Fruit fly (Drosophila melanogaster) whole organism, embryonic: ENCODE measurements around the gene CG15741.

Source experiments
- CG10209 ChIP-seq: fragments of 200-800 bp; sonication (Bioruptor generic); optimal IDR thresholded peaks from 3 replicates; lab custom pipeline; 2017; ENCODE audit warnings: missing biosample characterization, mild to moderate bottlenecking, missing genetic modification characterization, missing genetic modification reagents
- CG10462 ChIP-seq: fragments of 200-800 bp; sonication (Bioruptor generic); optimal IDR thresholded peaks from 2 replicates; lab custom pipeline; 2016; ENCODE audit warnings: missing biosample characterization, missing genetic modification characterization
- CG12391 ChIP-seq: fragments of 200-800 bp; sonication (Bioruptor generic); optimal IDR thresholded peaks from 3 replicates; lab custom pipeline; 2018; ENCODE audit warnings: missing biosample characterization, mild to moderate bottlenecking, missing genetic modification characterization, moderate library complexity
- CG12744 ChIP-seq: fragments of 200-800 bp; sonication (Bioruptor generic); optimal IDR thresholded peaks from 2 replicates; lab custom pipeline; 2016; ENCODE audit warnings: missing biosample characterization, missing genetic modification characterization
- CG13287 ChIP-seq: fragments of 200-800 bp; sonication (Bioruptor generic); IDR thresholded peaks from 2 replicates; pipeline ENCODE4 v1.3.6; 2022; ENCODE audit warnings: missing biosample characterization, missing genetic modification characterization; ENCODE audit not compliant: partially characterized antibody
- CG14965 ChIP-seq: fragments of 200-800 bp; sonication (Bioruptor generic); optimal IDR thresholded peaks from 2 replicates; lab custom pipeline; 2016; ENCODE audit warnings: missing biosample characterization, missing genetic modification characterization, borderline replicate concordance
- CG1647 ChIP-seq: fragments of 200-800 bp; sonication (Bioruptor generic); optimal IDR thresholded peaks from 3 replicates; lab custom pipeline; 2016; ENCODE audit warnings: missing biosample characterization, missing genetic modification characterization
- CG16813 ChIP-seq: fragments of 200-800 bp; sonication (Bioruptor generic); IDR thresholded peaks from 3 replicates; pipeline ENCODE4 v1.3.6; 2022; ENCODE audit warnings: missing biosample characterization, missing genetic modification characterization; ENCODE audit not compliant: partially characterized antibody
- CG17802 ChIP-seq: fragments of 200-800 bp; sonication (Bioruptor generic); optimal IDR thresholded peaks from 2 replicates; lab custom pipeline; 2018; ENCODE audit warnings: missing biosample characterization, mild to moderate bottlenecking, missing genetic modification characterization, moderate library complexity
- CG30403 ChIP-seq: fragments of 200-800 bp; sonication (Bioruptor generic); optimal IDR thresholded peaks from 3 replicates; lab custom pipeline; 2016; ENCODE audit warnings: missing biosample characterization, missing genetic modification characterization
- CG43689 ChIP-seq: fragments of 200-800 bp; sonication (Bioruptor generic); IDR thresholded peaks from 2 replicates; pipeline ENCODE4 v1.3.6; 2022; ENCODE audit warnings: missing biosample characterization, missing genetic modification characterization
- CG7271 ChIP-seq: fragments of 200-800 bp; sonication (Bioruptor generic); optimal IDR thresholded peaks from 2 replicates; lab custom pipeline; 2018; ENCODE audit warnings: missing biosample characterization, mild to moderate bottlenecking, missing genetic modification characterization, moderate library complexity
- CG8290 ChIP-seq, 3 experiments: fragments of 200-800 bp; sonication (Bioruptor generic); optimal IDR thresholded peaks; 2 replicates each; lab custom pipeline; 2016 to 2019; ENCODE audit warnings: missing biosample characterization in 3 of 3, missing genetic modification characterization in 3 of 3, mild to moderate bottlenecking in 2 of 3, moderate library complexity in 1 of 3
- Dad ChIP-seq: fragments of 200-800 bp; sonication (Bioruptor generic); optimal IDR thresholded peaks from 3 replicates; lab custom pipeline; 2016; ENCODE audit warnings: missing biosample characterization, missing genetic modification characterization
- Dp ChIP-seq: fragments of 200-800 bp; sonication (Bioruptor generic); optimal IDR thresholded peaks from 2 replicates; lab custom pipeline; 2018; ENCODE audit warnings: missing biosample characterization, mild to moderate bottlenecking, missing genetic modification characterization, moderate library complexity
- Drgx ChIP-seq: fragments of 200-800 bp; sonication (Bioruptor generic); IDR thresholded peaks from 2 replicates; pipeline ENCODE4 v1.3.6; 2022; ENCODE audit warnings: missing biosample characterization, missing genetic modification characterization
- E2f2 ChIP-seq: fragments of 200-800 bp; sonication (Bioruptor generic); IDR thresholded peaks from 2 replicates; pipeline ENCODE4 v1.3.6; 2022; ENCODE audit warnings: missing biosample characterization, missing genetic modification characterization
- Fer2 ChIP-seq: fragments of 200-800 bp; sonication (Bioruptor generic); optimal IDR thresholded peaks from 2 replicates; lab custom pipeline; 2018; ENCODE audit warnings: missing biosample characterization, mild to moderate bottlenecking, missing genetic modification characterization, moderate library complexity
- H2.0 ChIP-seq: fragments of 200-800 bp; sonication (Bioruptor generic); IDR thresholded peaks from 2 replicates; pipeline ENCODE4 v1.3.6; 2022; ENCODE audit warnings: missing biosample characterization, missing genetic modification characterization
- HLH3B ChIP-seq: fragments of 200-800 bp; sonication (Bioruptor generic); IDR thresholded peaks from 2 replicates; pipeline ENCODE4 v1.3.6; 2022; ENCODE audit warnings: missing biosample characterization, missing genetic modification characterization
- HLHmδ ChIP-seq: fragments of 200-800 bp; sonication (Bioruptor generic); optimal IDR thresholded peaks from 2 replicates; lab custom pipeline; 2018; ENCODE audit warnings: missing biosample characterization, mild to moderate bottlenecking, missing genetic modification characterization, moderate library complexity
- MBD-R2 ChIP-seq: fragments of 200-800 bp; sonication (Bioruptor generic); IDR thresholded peaks from 2 replicates; pipeline ENCODE4 v1.3.6; 2022; ENCODE audit warnings: missing biosample characterization, missing genetic modification characterization
- Med ChIP-seq: fragments of 200-800 bp; sonication (Bioruptor generic); peaks from one replicate; lab custom pipeline; 2016; ENCODE audit warnings: missing biosample characterization, missing genetic modification characterization, mild to moderate bottlenecking, inconsistent platforms, moderate library complexity
- Neu2 ChIP-seq: fragments of 200-800 bp; sonication (Bioruptor generic); optimal IDR thresholded peaks from 3 replicates; lab custom pipeline; 2016; ENCODE audit warnings: missing biosample characterization, missing genetic modification characterization, borderline replicate concordance
- Ssrp ChIP-seq: fragments of 200-800 bp; sonication (Bioruptor generic); optimal IDR thresholded peaks from 2 replicates; lab custom pipeline; 2018; ENCODE audit warnings: missing biosample characterization, mild to moderate bottlenecking, missing genetic modification characterization, moderate library complexity
- bbx ChIP-seq: fragments of 200-800 bp; sonication (Bioruptor generic); IDR thresholded peaks from 2 replicates; pipeline ENCODE4 v1.3.6; 2022; ENCODE audit warnings: missing biosample characterization, missing genetic modification characterization; ENCODE audit not compliant: partially characterized antibody
- eve ChIP-seq, 2 experiments: fragments of >200 bp; optimal IDR thresholded peaks; 2 replicates each; lab custom pipeline; 2017; ENCODE audit warnings: missing biosample characterization in 2 of 2, missing genetic modification characterization in 2 of 2
- ewg ChIP-seq: fragments of 200-800 bp; sonication (Bioruptor generic); optimal IDR thresholded peaks from 3 replicates; lab custom pipeline; 2017; ENCODE audit warnings: mild to moderate bottlenecking, missing biosample characterization, missing genetic modification reagents, missing genetic modification characterization
- jing ChIP-seq: fragments of 200-800 bp; sonication (Bioruptor generic); optimal IDR thresholded peaks from 2 replicates; lab custom pipeline; 2018; ENCODE audit warnings: missing biosample characterization, mild to moderate bottlenecking, missing genetic modification characterization
- ken ChIP-seq: fragments of 200-800 bp; sonication (Bioruptor generic); IDR thresholded peaks from 3 replicates; pipeline ENCODE4 v1.3.6; 2022; ENCODE audit warnings: missing biosample characterization, missing genetic modification characterization
- lmd ChIP-seq: fragments of 200-800 bp; sonication (Bioruptor generic); IDR thresholded peaks from 2 replicates; pipeline ENCODE4 v1.3.6; 2022; ENCODE audit warnings: missing biosample characterization, missing genetic modification characterization
- luna ChIP-seq: fragments of 200-800 bp; sonication (Bioruptor generic); optimal IDR thresholded peaks from 2 replicates; lab custom pipeline; 2016; ENCODE audit warnings: missing biosample characterization, missing genetic modification characterization
- mirr ChIP-seq: fragments of 200-800 bp; sonication (Bioruptor generic); optimal IDR thresholded peaks from 3 replicates; lab custom pipeline; 2018; ENCODE audit warnings: missing biosample characterization, mild to moderate bottlenecking, missing genetic modification characterization
- mld ChIP-seq: fragments of 200-800 bp; sonication (Bioruptor generic); IDR thresholded peaks from 3 replicates; pipeline ENCODE4 v1.3.6; 2022; ENCODE audit warnings: missing biosample characterization, missing genetic modification characterization; ENCODE audit not compliant: partially characterized antibody
- nom ChIP-seq: fragments of 200-800 bp; sonication (Bioruptor generic); optimal IDR thresholded peaks from 2 replicates; lab custom pipeline; 2017; ENCODE audit warnings: missing biosample characterization, missing genetic modification characterization, mild to moderate bottlenecking, moderate library complexity, missing genetic modification reagents
- otp ChIP-seq: fragments of 200-800 bp; sonication (Bioruptor generic); IDR thresholded peaks from 3 replicates; pipeline ENCODE4, ENCODE4 v1.3.6; 2022; ENCODE audit warnings: missing biosample characterization, missing genetic modification characterization
- rib ChIP-seq: fragments of 200-800 bp; sonication (Bioruptor generic); IDR thresholded peaks from 2 replicates; pipeline ENCODE4 v1.3.6; 2022; ENCODE audit warnings: missing biosample characterization, missing genetic modification characterization
- sd ChIP-seq: fragments of 200-800 bp; sonication (Bioruptor generic); optimal IDR thresholded peaks from 3 replicates; lab custom pipeline; 2018; ENCODE audit warnings: missing biosample characterization, mild to moderate bottlenecking, missing genetic modification characterization, moderate library complexity
- shn ChIP-seq: fragments of 200-800 bp; sonication (Bioruptor generic); optimal IDR thresholded peaks from 3 replicates; lab custom pipeline; 2016; ENCODE audit warnings: missing biosample characterization, missing genetic modification characterization
- slp2 ChIP-seq: fragments of 200-800 bp; sonication (Bioruptor generic); optimal IDR thresholded peaks from 2 replicates; lab custom pipeline; 2016; ENCODE audit warnings: missing biosample characterization, missing genetic modification characterization
- sna ChIP-seq: fragments of 200-800 bp; sonication (Bioruptor generic); IDR thresholded peaks from 2 replicates; pipeline ENCODE4 v1.3.6; 2022; ENCODE audit warnings: missing biosample characterization, missing genetic modification characterization; ENCODE audit not compliant: partially characterized antibody
- trh ChIP-seq: fragments of 200-800 bp; sonication (Bioruptor generic); optimal IDR thresholded peaks from 2 replicates; lab custom pipeline; 2016; ENCODE audit warnings: missing biosample characterization, missing genetic modification characterization
- tx ChIP-seq: fragments of 200-800 bp; sonication (Bioruptor generic); optimal IDR thresholded peaks from 2 replicates; lab custom pipeline; 2016; ENCODE audit warnings: missing biosample characterization, missing genetic modification characterization
- unc-4 ChIP-seq: fragments of 200-800 bp; sonication (Bioruptor generic); IDR thresholded peaks from 2 replicates; pipeline ENCODE4 v1.3.6; 2022; ENCODE audit warnings: missing biosample characterization, missing genetic modification characterization; ENCODE audit not compliant: partially characterized antibody
- yki ChIP-seq: fragments of >200 bp; optimal IDR thresholded peaks from 3 replicates; lab custom pipeline; 2018

Gene CG15741

dm6 chrX:11857522-11858438 is 20.0 kb upstream of the CG15741 start (continued):
- TF ChIP-seq tx, result no peak
- TF ChIP-seq Dad (GFP tag; lab: Kevin White, UChicago), result peak; percentile 66
- no peak for TF ChIP-seq mld
- no peak for TF ChIP-seq CG12744 (GFP tag; lab: Kevin White, UChicago)
- TF ChIP-seq CG14965, result no peak
- peak; percentile 51 for TF ChIP-seq ewg
- TF ChIP-seq jing (GFP tag; lab: Kevin White, UChicago), result peak; percentile 58
- TF ChIP-seq yki (lab: Kevin White, UChicago), result no peak
- TF ChIP-seq CG16813 (GFP tag; lab: Robert Waterston, UW), result no peak
- TF ChIP-seq CG10209 (GFP tag; lab: Kevin White, UChicago), result peak; percentile 56
- TF ChIP-seq CG17802 (tag; lab: Kevin White, UChicago), result peak; percentile 40
- peak; percentile 74 for TF ChIP-seq Ssrp
- TF ChIP-seq unc-4, result no peak
- TF ChIP-seq Drgx (GFP tag; lab: Robert Waterston, UW), result peak; percentile 96
- no peak for TF ChIP-seq CG13287
- TF ChIP-seq CG43689 (GFP tag; lab: Robert Waterston, UW), result 0 out of 2 replicates have a peak, but pooled peaks have one; percentile 17
- no peak for TF ChIP-seq CG7271 (tag; lab: Kevin White, UChicago)
- TF ChIP-seq ken, result peak; percentile 68; the same call in 1 of the 3 replicates
- peak; percentile 6 for TF ChIP-seq shn
- no peak for TF ChIP-seq bbx (GFP tag; lab: Robert Waterston, UW)
- TF ChIP-seq HLH3B (GFP tag; lab: Robert Waterston, UW), result peak; percentile 61; the same call in 1 of the 2 replicates
- peak; percentile 86 for TF ChIP-seq nom
- TF ChIP-seq lmd (GFP tag; lab: Robert Waterston, UW), result peak; percentile 74
- no peak for TF ChIP-seq Neu2 (GFP tag; lab: Kevin White, UChicago)
- TF ChIP-seq eve (GFP tag; optimal IDR thresholded peaks at IDR 0.05; lab: Kevin White, UChicago), result no peak

DNA sequence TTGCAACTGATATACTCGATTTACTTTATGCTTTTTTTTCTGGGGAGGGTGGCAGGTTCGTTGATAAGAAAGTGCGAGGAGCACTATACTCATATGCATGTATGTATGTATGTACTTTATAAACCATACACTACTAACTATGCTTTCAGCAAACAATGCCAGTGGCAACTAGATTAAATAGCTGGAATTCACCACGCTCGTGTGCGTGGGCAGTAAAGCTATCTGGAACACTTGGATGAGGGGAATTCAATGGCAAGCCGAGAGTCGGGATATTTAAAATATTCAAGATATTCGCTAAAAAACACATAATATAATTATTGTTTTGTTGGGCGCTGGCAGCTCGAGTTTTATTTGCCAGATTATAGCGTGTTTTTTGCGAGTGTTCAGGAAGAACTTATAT is 19.0 kb upstream of the CG15741 start:
- TF ChIP-seq CG10462 (GFP tag; lab: Kevin White, UChicago) (no peak), trh (GFP tag; lab: Kevin White, UChicago) (no peak), sd (tag; lab: Kevin White, UChicago) (peak; percentile 16), CG8290 (GFP tag; optimal IDR thresholded peaks at IDR 0.05; lab: Kevin White, UChicago) (no peak), CG8290 (tag; optimal IDR thresholded peaks at IDR 0.05; lab: Kevin White, UChicago) (no peak), Drgx (GFP tag; lab: Robert Waterston, UW) (peak; percentile 39; the same call in 1 of the 2 replicates), CG30403 (GFP tag; lab: Kevin White, UChicago) (no peak), otp (GFP tag; lab: Robert Waterston, UW) (no peak), HLHmδ (GFP tag; lab: Kevin White, UChicago) (no peak), CG1647 (GFP tag; lab: Kevin White, UChicago) (no peak), E2f2 (GFP tag; lab: Robert Waterston, UW) (peak; percentile 40), sna (no peak), H2.0 (GFP tag; lab: Robert Waterston, UW) (no peak), Fer2 (tag; lab: Kevin White, UChicago) (no peak), mirr (GFP tag; lab: Kevin White, UChicago) (peak; percentile 4), rib (no peak), CG12391 (tag; lab: Kevin White, UChicago) (no peak), slp2 (GFP tag; lab: Kevin White, UChicago) (no peak), luna (GFP tag; lab: Kevin White, UChicago) (no peak), MBD-R2 (GFP tag; lab: Robert Waterston, UW) (no peak), Med (GFP tag; lab: Kevin White, UChicago) (peak; percentile 58), HLH3B (GFP tag; lab: Robert Waterston, UW) (no peak), Dp (GFP tag; lab: Kevin White, UChicago) (peak; percentile 12)
